Worm (Caenorhabditis elegans) whole organism, mixed stage, embryonic: ENCODE results near the gene fbxc-44.

Experiments used
- M03D4.4 ChIP-seq: sonication (generic microtip); optimal IDR thresholded peaks from 2 replicates; lab custom pipeline; 2017; ENCODE audit warnings: mild to moderate bottlenecking, missing genetic modification characterization, missing compliant biosample characterization
- bed-3 ChIP-seq: fragments of 200-800 bp; sonication (Bioruptor generic); optimal IDR thresholded peaks from 3 replicates; lab custom pipeline; 2018; ENCODE audit warnings: mild to moderate bottlenecking, missing genetic modification characterization, moderate library complexity, missing compliant biosample characterization
- ceh-39 ChIP-seq: fragments of 150-350 bp; optimal IDR thresholded peaks from 2 replicates; lab custom pipeline; 2014; ENCODE audit warnings: missing biosample characterization, missing genetic modification characterization
- ceh-43 ChIP-seq: fragments of 200-800 bp; sonication (Bioruptor generic); optimal IDR thresholded peaks from 2 replicates; lab custom pipeline; 2018; ENCODE audit warnings: mild to moderate bottlenecking, missing genetic modification characterization, moderate library complexity, missing compliant biosample characterization
- ceh-83 ChIP-seq: fragments of 200-800 bp; sonication (Bioruptor generic); optimal IDR thresholded peaks from 2 replicates; lab custom pipeline; 2018; ENCODE audit warnings: mild to moderate bottlenecking, missing genetic modification characterization, missing compliant biosample characterization
- ces-1 ChIP-seq: fragments of 150-350 bp; optimal IDR thresholded peaks from 2 replicates; lab custom pipeline; 2014; ENCODE audit warnings: missing biosample characterization, missing genetic modification reagents, missing genetic modification characterization
- cnd-1 ChIP-seq: fragments of 200-800 bp; sonication (Bioruptor generic); optimal IDR thresholded peaks from 2 replicates; lab custom pipeline; 2018; ENCODE audit warnings: mild to moderate bottlenecking, missing genetic modification characterization, missing compliant biosample characterization
- drap-1 ChIP-seq: fragments of 200-800 bp; sonication (Bioruptor generic); optimal IDR thresholded peaks from 3 replicates; lab custom pipeline; 2018; ENCODE audit warnings: mild to moderate bottlenecking, missing genetic modification characterization, missing compliant biosample characterization
- elt-1 ChIP-seq: sonication (generic microtip); optimal IDR thresholded peaks from 2 replicates; lab custom pipeline; 2017; ENCODE audit warnings: missing genetic modification characterization, mild to moderate bottlenecking, missing compliant biosample characterization, antibody characterized with exemption, moderate library complexity, borderline replicate concordance; ENCODE audit not compliant: insufficient read depth
- elt-3 ChIP-seq: fragments of 150-350 bp; optimal IDR thresholded peaks from 2 replicates; lab custom pipeline; 2014; ENCODE audit warnings: missing biosample characterization, missing genetic modification characterization
- flh-1 ChIP-seq: fragments of 200-800 bp; sonication (Bioruptor generic); optimal IDR thresholded peaks from 2 replicates; lab custom pipeline; 2018; ENCODE audit warnings: mild to moderate bottlenecking, missing genetic modification characterization, moderate library complexity, missing compliant biosample characterization
- ham-2 ChIP-seq: fragments of 200-800 bp; sonication (Bioruptor generic); optimal IDR thresholded peaks from 2 replicates; lab custom pipeline; 2018; ENCODE audit warnings: mild to moderate bottlenecking, missing genetic modification characterization, missing compliant biosample characterization
- hlh-1 ChIP-seq: fragments of 150-350 bp; optimal IDR thresholded peaks from 2 replicates; lab custom pipeline; 2014; ENCODE audit warnings: missing biosample characterization, missing genetic modification reagents, missing genetic modification characterization
- lin-13 ChIP-seq: fragments of 150-350 bp; optimal IDR thresholded peaks from 2 replicates; lab custom pipeline; 2014; ENCODE audit warnings: missing biosample characterization, missing genetic modification characterization
- lin-32 ChIP-seq: fragments of 200-800 bp; sonication (Bioruptor generic); optimal IDR thresholded peaks from 2 replicates; lab custom pipeline; 2018; ENCODE audit warnings: mild to moderate bottlenecking, missing genetic modification characterization, missing compliant biosample characterization
- lsy-2 ChIP-seq: fragments of 150-350 bp; optimal IDR thresholded peaks from 2 replicates; lab custom pipeline; 2014; ENCODE audit warnings: missing biosample characterization, missing genetic modification characterization
- mls-2 ChIP-seq: sonication (generic microtip); optimal IDR thresholded peaks from 2 replicates; lab custom pipeline; 2016; ENCODE audit warnings: mild to moderate bottlenecking, missing genetic modification characterization, moderate library complexity, missing compliant biosample characterization
- nhr-12 ChIP-seq: fragments of 150-350 bp; optimal IDR thresholded peaks from 2 replicates; lab custom pipeline; 2014; ENCODE audit warnings: missing biosample characterization, missing genetic modification characterization
- nhr-2 ChIP-seq: fragments of 150-350 bp; optimal IDR thresholded peaks from 2 replicates; lab custom pipeline; 2014; ENCODE audit warnings: missing biosample characterization, missing genetic modification characterization
- nhr-237 ChIP-seq: fragments of 150-350 bp; optimal IDR thresholded peaks from 2 replicates; lab custom pipeline; 2014; ENCODE audit warnings: missing biosample characterization, missing genetic modification characterization
- nhr-76 ChIP-seq: sonication (generic microtip); optimal IDR thresholded peaks from 2 replicates; lab custom pipeline; 2017; ENCODE audit warnings: missing biosample characterization, missing genetic modification characterization
- pha-4 ChIP-seq: fragments of 150-350 bp; optimal IDR thresholded peaks from 2 replicates; lab custom pipeline; 2018; ENCODE audit warnings: missing biosample characterization, missing genetic modification reagents, missing genetic modification characterization
- snpc-4 ChIP-seq: fragments of 150-350 bp; optimal IDR thresholded peaks from 2 replicates; lab custom pipeline; 2014; ENCODE audit warnings: missing biosample characterization, missing genetic modification characterization
- sptf-1 ChIP-seq: sonication (generic microtip); optimal IDR thresholded peaks from 2 replicates; lab custom pipeline; 2017; ENCODE audit warnings: mild to moderate bottlenecking, missing genetic modification characterization, moderate library complexity, missing compliant biosample characterization
- tbx-8 ChIP-seq: fragments of 200-800 bp; sonication (Bioruptor generic); optimal IDR thresholded peaks from 2 replicates; lab custom pipeline; 2018; ENCODE audit warnings: mild to moderate bottlenecking, missing genetic modification characterization, moderate library complexity, missing compliant biosample characterization
- unc-120 ChIP-seq: sonication (generic microtip); optimal IDR thresholded peaks from 2 replicates; lab custom pipeline; 2017; ENCODE audit warnings: missing genetic modification characterization, missing compliant biosample characterization; ENCODE audit not compliant: poor library complexity, severe bottlenecking
- unc-39 ChIP-seq: fragments of 150-350 bp; optimal IDR thresholded peaks from 2 replicates; lab custom pipeline; 2014; ENCODE audit warnings: missing biosample characterization, missing genetic modification characterization
- unc-62 ChIP-seq: fragments of 150-350 bp; optimal IDR thresholded peaks from 2 replicates; lab custom pipeline; 2014; ENCODE audit warnings: missing biosample characterization, missing genetic modification reagents, missing genetic modification characterization

Gene fbxc-44

DNA sequence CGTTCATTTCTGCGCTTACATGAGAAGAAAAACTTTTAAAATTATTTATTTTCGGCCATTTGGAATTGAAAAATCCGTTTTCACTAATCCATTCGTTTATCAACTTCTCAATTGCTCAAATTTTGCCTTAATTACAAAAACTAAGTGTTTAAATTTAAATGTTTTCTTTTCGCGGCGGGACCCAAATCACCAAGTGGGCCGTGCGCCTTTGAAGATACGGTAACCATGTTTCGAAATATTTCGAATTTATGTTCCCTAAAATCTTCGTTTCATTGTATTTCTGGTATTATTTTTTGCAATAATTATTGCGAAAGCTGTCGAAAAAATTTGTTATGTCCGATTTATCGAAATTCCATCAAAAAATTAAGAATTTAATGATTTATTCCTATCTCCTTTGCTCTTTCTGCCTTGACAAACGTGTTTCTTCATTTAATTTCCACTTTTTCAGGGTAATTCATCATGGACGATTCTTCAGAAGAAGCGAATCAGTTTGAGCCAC, 10.9 kb downstream of the fbxc-44 start, which contains the start of gene C16A11.4:
C16A11.4 (plus strand) TSS at position 449 of the 499 bp plus-strand sequence.
- TF ChIP-seq elt-3 (tag; lab: Kevin White, UChicago) (no peak), ceh-83 (GFP tag; lab: Kevin White, UChicago) (no peak), cnd-1 (tag; lab: Kevin White, UChicago) (no peak)

DNA sequence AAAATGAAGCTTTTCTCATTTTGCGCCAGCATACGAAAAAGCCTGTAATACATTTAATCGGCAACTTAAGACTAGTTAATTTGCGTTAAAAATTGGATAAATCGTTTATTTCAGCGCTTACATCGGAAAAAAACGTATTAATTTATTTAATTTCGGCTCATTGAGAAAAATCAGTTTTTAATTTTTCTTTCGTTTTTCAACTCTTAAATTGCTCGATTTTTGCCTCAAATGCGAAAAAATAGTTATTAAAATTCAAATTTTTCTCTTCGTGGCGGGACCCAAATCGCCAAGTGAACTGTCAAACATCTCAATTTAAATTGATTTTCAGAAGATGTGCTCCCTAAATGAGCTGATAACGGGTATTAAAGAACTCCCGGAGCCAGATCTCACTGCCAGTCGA, 14.6 kb downstream of the fbxc-44 start, which contains the start of gene C16A11.5:
C16A11.5 (plus strand) TSS at position 323 of the 400 bp plus-strand sequence.
- TF ChIP-seq ceh-39 (tag; lab: Kevin White, UChicago) (no peak), M03D4.4 (tag; lab: Kevin White, UChicago) (no peak), nhr-2 (no peak), lin-13 (tag; lab: Kevin White, UChicago) (no peak), ham-2 (GFP tag; lab: Kevin White, UChicago) (no peak), bed-3 (GFP tag; lab: Kevin White, UChicago) (no peak), ceh-83 (GFP tag; lab: Kevin White, UChicago) (no peak), sptf-1 (tag; lab: Kevin White, UChicago) (no peak), lsy-2 (tag; lab: Kevin White, UChicago) (no peak), elt-3 (tag; lab: Kevin White, UChicago) (no peak), nhr-76 (tag; lab: Kevin White, UChicago) (no peak), snpc-4 (tag; lab: Kevin White, UChicago) (no peak), unc-62 (GFP tag; lab: Kevin White, UChicago) (no peak), tbx-8 (no peak)
- TF ChIP-seq, all 35 proteins: peak for 0

DNA sequence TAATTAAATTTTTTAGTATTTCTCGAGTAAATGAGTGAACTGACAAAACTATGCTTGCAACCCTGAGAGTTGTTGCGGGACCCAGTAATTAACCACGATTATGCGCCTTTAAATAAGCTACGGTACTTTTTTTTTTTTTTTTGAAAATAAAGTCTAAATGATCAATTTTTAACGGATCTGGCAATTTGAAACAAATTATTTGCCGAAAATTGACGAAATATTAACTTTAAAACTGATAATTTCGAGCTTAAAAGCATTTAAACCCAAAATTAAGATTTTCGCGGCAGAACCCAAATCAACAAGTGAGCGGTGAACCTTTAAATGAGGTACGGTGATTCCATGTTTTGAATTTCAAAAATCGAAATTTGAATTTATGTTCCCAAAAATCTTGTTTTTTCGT, 15.1 kb downstream of the fbxc-44 start:
- no peak for TF ChIP-seq nhr-12 (tag; lab: Kevin White, UChicago)
- no peak for TF ChIP-seq pha-4 (tag; lab: Kevin White, UChicago)
- TF ChIP-seq unc-62 (GFP tag; lab: Kevin White, UChicago): no peak
- no peak for TF ChIP-seq lin-13 (tag; lab: Kevin White, UChicago)
- TF ChIP-seq elt-1: no peak
- no peak for TF ChIP-seq flh-1 (GFP tag; lab: Kevin White, UChicago)
- no peak for TF ChIP-seq unc-39 (tag; lab: Kevin White, UChicago)
- no peak for TF ChIP-seq nhr-2
- TF ChIP-seq nhr-237: no peak
- TF ChIP-seq lin-32: no peak

DNA sequence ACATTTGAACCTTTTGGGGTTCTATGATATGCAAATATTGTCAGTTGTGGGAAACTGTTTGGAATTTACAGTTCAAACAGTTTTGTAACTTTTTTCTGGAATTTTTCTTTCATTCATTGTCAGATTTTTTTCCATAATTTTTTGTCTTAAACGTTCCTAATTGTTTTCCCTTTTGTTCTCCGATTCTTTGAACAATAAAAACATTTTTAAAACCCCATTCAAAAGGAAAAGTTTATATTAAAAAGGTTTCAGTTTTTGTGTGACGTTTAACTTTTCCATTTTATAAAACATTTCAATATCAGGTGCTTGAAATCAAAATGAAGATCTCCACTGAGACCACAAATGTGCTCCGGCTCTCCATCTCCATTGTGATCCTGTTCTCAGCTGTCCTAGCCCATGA, 18.5 kb downstream of the fbxc-44 start, which contains the start of gene F31D5.1:
F31D5.1 (plus strand) TSS at position 301 of the 400 bp plus-strand sequence.
- TF ChIP-seq drap-1 (GFP tag; lab: Kevin White, UChicago) (no peak), unc-62 (GFP tag; lab: Kevin White, UChicago) (no peak), ces-1 (GFP tag; lab: Kevin White, UChicago) (no peak), nhr-2 (no peak)

DNA sequence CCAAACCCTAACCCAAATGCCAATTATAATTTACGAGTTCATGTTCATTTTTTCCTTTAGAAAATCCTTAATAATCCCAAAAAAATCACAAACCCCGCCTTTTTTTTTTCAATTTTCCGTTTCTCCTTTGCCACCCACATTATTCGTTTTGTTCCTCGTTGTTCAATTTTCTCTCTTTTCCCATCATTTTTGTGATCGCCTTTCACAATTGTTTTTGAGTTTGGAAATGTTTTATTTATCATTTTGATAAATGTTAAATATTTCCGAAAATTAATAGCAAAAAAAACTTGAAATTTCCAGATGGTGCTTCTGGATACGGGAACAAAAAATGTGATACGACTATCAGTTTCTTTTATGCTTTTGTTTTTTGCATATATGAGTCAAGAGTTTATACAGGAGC, 22.2 kb downstream of the fbxc-44 start, which contains the start of gene F31D5.2:
F31D5.2 (plus strand) TSS at position 301 of the 400 bp plus-strand sequence.
- TF ChIP-seq nhr-237 (no peak), M03D4.4 (tag; lab: Kevin White, UChicago) (no peak), elt-3 (tag; lab: Kevin White, UChicago) (no peak), ceh-43 (GFP tag; lab: Kevin White, UChicago) (no peak), sptf-1 (tag; lab: Kevin White, UChicago) (no peak), lin-32 (no peak), ces-1 (GFP tag; lab: Kevin White, UChicago) (no peak), mls-2 (tag; lab: Kevin White, UChicago) (no peak), unc-62 (GFP tag; lab: Kevin White, UChicago) (no peak), ham-2 (GFP tag; lab: Kevin White, UChicago) (no peak), unc-39 (tag; lab: Kevin White, UChicago) (no peak), nhr-76 (tag; lab: Kevin White, UChicago) (no peak), drap-1 (GFP tag; lab: Kevin White, UChicago) (no peak), hlh-1 (tag; lab: Kevin White, UChicago) (no peak), snpc-4 (tag; lab: Kevin White, UChicago) (no peak), flh-1 (GFP tag; lab: Kevin White, UChicago) (no peak), nhr-2 (no peak), pha-4 (tag; lab: Kevin White, UChicago) (no peak)
- TF ChIP-seq, all 35 proteins: peak for 0

DNA sequence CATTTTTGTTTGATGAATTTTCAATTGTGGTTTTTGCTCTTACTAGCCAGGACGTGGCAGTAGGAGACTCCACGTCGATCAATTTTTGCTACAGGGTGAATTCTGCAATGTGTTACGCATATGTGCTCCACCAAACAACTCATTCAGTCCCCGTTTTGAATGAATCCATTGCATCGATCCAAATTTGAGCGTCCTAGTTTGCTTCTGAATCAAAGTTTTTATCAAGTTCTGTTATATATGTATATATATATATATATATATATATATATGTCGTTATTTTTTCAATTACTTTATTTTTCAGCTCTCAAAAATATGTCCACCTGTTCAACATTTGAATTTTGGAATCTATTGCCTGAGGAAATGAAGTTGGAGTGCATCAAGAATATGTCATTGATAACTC, 26.4 kb downstream of the fbxc-44 start, which contains the start of gene F31D5.7:
F31D5.7 (plus strand) TSS at position 301 of the 400 bp plus-strand sequence.
- no peak for TF ChIP-seq nhr-2
- TF ChIP-seq unc-120 (tag; lab: Kevin White, UChicago): no peak
- TF ChIP-seq ceh-43 (GFP tag; lab: Kevin White, UChicago): no peak
- TF ChIP-seq ham-2 (GFP tag; lab: Kevin White, UChicago): no peak
- no peak for TF ChIP-seq nhr-76 (tag; lab: Kevin White, UChicago)
- no peak for TF ChIP-seq flh-1 (GFP tag; lab: Kevin White, UChicago)
